Fruit fly (Drosophila melanogaster) whole organism, embryonic: ENCODE measurements around the gene nbs.
A peak's percentile ranks its signal among the peaks of the same experiment; 100 is the strongest.

ENCODE experiments used
- Blimp-1 ChIP-seq: fragments of 200-800 bp; sonication (Bioruptor generic); optimal IDR thresholded peaks from 3 replicates; lab custom pipeline; 2018; ENCODE audit warnings: missing biosample characterization, missing genetic modification characterization, mild to moderate bottlenecking, moderate library complexity, missing genetic modification reagents
- CG11398 ChIP-seq: fragments of 200-800 bp; sonication (Bioruptor generic); optimal IDR thresholded peaks from 2 replicates; lab custom pipeline; 2016; ENCODE audit warnings: missing biosample characterization, missing genetic modification characterization
- CG12104 ChIP-seq: fragments of 200-800 bp; sonication (Bioruptor generic); optimal IDR thresholded peaks from 3 replicates; lab custom pipeline; 2016; ENCODE audit warnings: missing biosample characterization, missing genetic modification characterization
- CG12391 ChIP-seq: fragments of 200-800 bp; sonication (Bioruptor generic); optimal IDR thresholded peaks from 3 replicates; lab custom pipeline; 2018; ENCODE audit warnings: missing biosample characterization, mild to moderate bottlenecking, missing genetic modification characterization, moderate library complexity
- CG13123 ChIP-seq: fragments of 200-800 bp; sonication (Bioruptor generic); optimal IDR thresholded peaks from 2 replicates; lab custom pipeline; 2016; ENCODE audit warnings: missing biosample characterization, missing genetic modification characterization
- CG13296 ChIP-seq: fragments of 200-800 bp; sonication (Bioruptor generic); optimal IDR thresholded peaks from 3 replicates; lab custom pipeline; 2018; ENCODE audit warnings: missing biosample characterization, mild to moderate bottlenecking, missing genetic modification characterization
- CG14050 ChIP-seq: fragments of 200-800 bp; sonication (Bioruptor generic); IDR thresholded peaks from 3 replicates; pipeline ENCODE4 v1.3.6; 2022; ENCODE audit warnings: missing biosample characterization, missing genetic modification characterization
- CG1602 ChIP-seq: fragments of 200-800 bp; sonication (Bioruptor generic); optimal IDR thresholded peaks from 3 replicates; lab custom pipeline; 2016; ENCODE audit warnings: missing biosample characterization, missing genetic modification characterization
- CG1647 ChIP-seq: fragments of 200-800 bp; sonication (Bioruptor generic); optimal IDR thresholded peaks from 3 replicates; lab custom pipeline; 2016; ENCODE audit warnings: missing biosample characterization, missing genetic modification characterization
- CG17361 ChIP-seq: fragments of 200-800 bp; sonication (Bioruptor generic); IDR thresholded peaks from 3 replicates; pipeline ENCODE4 v1.3.6; 2022; ENCODE audit warnings: missing biosample characterization, missing genetic modification characterization
- CG18011 ChIP-seq: fragments of 200-800 bp; sonication (Bioruptor generic); optimal IDR thresholded peaks from 2 replicates; lab custom pipeline; 2017; ENCODE audit warnings: missing biosample characterization, missing genetic modification characterization, mild to moderate bottlenecking, moderate library complexity, missing genotype
- CG18764 ChIP-seq: fragments of 200-800 bp; sonication (Bioruptor generic); optimal IDR thresholded peaks from 3 replicates; lab custom pipeline; 2016; ENCODE audit warnings: missing biosample characterization, missing genetic modification characterization
- CG2116 ChIP-seq: fragments of 200-800 bp; sonication (Bioruptor generic); optimal IDR thresholded peaks from 3 replicates; lab custom pipeline; 2018; ENCODE audit warnings: missing biosample characterization, mild to moderate bottlenecking, missing genetic modification characterization
- CG2875 ChIP-seq: fragments of 200-800 bp; sonication (Bioruptor generic); optimal IDR thresholded peaks from 2 replicates; lab custom pipeline; 2017; ENCODE audit warnings: missing biosample characterization, mild to moderate bottlenecking, missing genetic modification characterization, missing genetic modification reagents
- CG30403 ChIP-seq: fragments of 200-800 bp; sonication (Bioruptor generic); optimal IDR thresholded peaks from 3 replicates; lab custom pipeline; 2016; ENCODE audit warnings: missing biosample characterization, missing genetic modification characterization
- CG32532 ChIP-seq: fragments of 200-800 bp; sonication (Bioruptor generic); IDR thresholded peaks from 2 replicates; pipeline ENCODE4 v1.3.6; 2022; ENCODE audit warnings: missing biosample characterization, missing genetic modification characterization
- CG3407 ChIP-seq: fragments of 200-800 bp; sonication (Bioruptor generic); optimal IDR thresholded peaks from 2 replicates; lab custom pipeline; 2018; ENCODE audit warnings: missing biosample characterization, mild to moderate bottlenecking, missing genetic modification characterization
- CG4617 ChIP-seq: fragments of 200-800 bp; sonication (Bioruptor generic); optimal IDR thresholded peaks from 3 replicates; lab custom pipeline; 2016; ENCODE audit warnings: missing biosample characterization, missing genetic modification characterization, borderline replicate concordance
- CG4730 ChIP-seq: fragments of 200-800 bp; sonication (Bioruptor generic); IDR thresholded peaks from 2 replicates; pipeline ENCODE4 v1.3.6; 2022; ENCODE audit warnings: missing biosample characterization, missing genetic modification characterization
- CG4854 ChIP-seq: fragments of 200-800 bp; sonication (Bioruptor generic); optimal IDR thresholded peaks from 2 replicates; lab custom pipeline; 2016; ENCODE audit warnings: missing biosample characterization, missing genetic modification characterization, inconsistent platforms
- CG8944 ChIP-seq: fragments of 200-800 bp; sonication (Bioruptor generic); optimal IDR thresholded peaks from 3 replicates; lab custom pipeline; 2016; ENCODE audit warnings: missing biosample characterization, missing genetic modification characterization
- CG9797 ChIP-seq: fragments of 200-800 bp; sonication (Bioruptor generic); optimal IDR thresholded peaks from 3 replicates; lab custom pipeline; 2018; ENCODE audit warnings: missing biosample characterization, mild to moderate bottlenecking, missing genetic modification characterization
- CG9817 ChIP-seq: fragments of 200-800 bp; sonication (Bioruptor generic); optimal IDR thresholded peaks from 2 replicates; lab custom pipeline; 2018; ENCODE audit warnings: missing biosample characterization, mild to moderate bottlenecking, missing genetic modification characterization, moderate library complexity
- Dfd ChIP-seq, 2 experiments: fragments of >200 bp; optimal IDR thresholded peaks; 2 replicates each; lab custom pipeline; 2017; ENCODE audit warnings: missing biosample characterization in 2 of 2, missing genetic modification characterization in 2 of 2
- HLH3B ChIP-seq: fragments of 200-800 bp; sonication (Bioruptor generic); IDR thresholded peaks from 2 replicates; pipeline ENCODE4 v1.3.6; 2022; ENCODE audit warnings: missing biosample characterization, missing genetic modification characterization
- HLH4C ChIP-seq: fragments of 200-800 bp; sonication (Bioruptor generic); IDR thresholded peaks from 3 replicates; pipeline ENCODE4 v1.3.6; 2022; ENCODE audit warnings: missing biosample characterization, missing genetic modification characterization; ENCODE audit not compliant: partially characterized antibody
- Jarid2 ChIP-seq: fragments of 200-800 bp; sonication (Bioruptor generic); optimal IDR thresholded peaks from 3 replicates; lab custom pipeline; 2017; ENCODE audit warnings: mild to moderate bottlenecking, missing biosample characterization, missing genetic modification reagents, missing genetic modification characterization
- MBD-R2 ChIP-seq: fragments of 200-800 bp; sonication (Bioruptor generic); IDR thresholded peaks from 2 replicates; pipeline ENCODE4 v1.3.6; 2022; ENCODE audit warnings: missing biosample characterization, missing genetic modification characterization
- Poxn ChIP-seq: fragments of 200-800 bp; sonication (Bioruptor generic); IDR thresholded peaks from 2 replicates; pipeline ENCODE4 v1.3.6; 2022; ENCODE audit warnings: missing biosample characterization, missing genetic modification characterization
- Rfx ChIP-seq: fragments of 200-800 bp; sonication (Bioruptor generic); IDR thresholded peaks from 2 replicates; pipeline ENCODE4 v1.3.6; 2022; ENCODE audit warnings: missing biosample characterization, missing genetic modification characterization
- ara ChIP-seq: fragments of 200-800 bp; sonication (Bioruptor generic); IDR thresholded peaks from 2 replicates; pipeline ENCODE4 v1.3.6; 2022; ENCODE audit warnings: missing biosample characterization, missing genetic modification characterization
- bowl ChIP-seq: fragments of 200-800 bp; sonication (Bioruptor generic); IDR thresholded peaks from 2 replicates; pipeline ENCODE4 v1.3.6; 2022; ENCODE audit warnings: missing biosample characterization, missing genetic modification characterization
- ci ChIP-seq: fragments of 200-800 bp; sonication (Bioruptor generic); IDR thresholded peaks from 3 replicates; pipeline ENCODE4 v1.3.6; 2022; ENCODE audit warnings: missing biosample characterization, missing genetic modification characterization
- cwo ChIP-seq: fragments of 200-800 bp; sonication (Bioruptor generic); optimal IDR thresholded peaks from 3 replicates; lab custom pipeline; 2017; ENCODE audit warnings: missing biosample characterization, missing genetic modification characterization, mild to moderate bottlenecking, moderate library complexity, missing genetic modification reagents
- hb ChIP-seq: fragments of 200-800 bp; sonication (Bioruptor generic); IDR thresholded peaks from 3 replicates; pipeline ENCODE4 v1.3.6; 2022; ENCODE audit warnings: missing biosample characterization, missing genetic modification characterization; ENCODE audit not compliant: partially characterized antibody
- her ChIP-seq: fragments of 200-800 bp; sonication (Bioruptor generic); optimal IDR thresholded peaks from 2 replicates; lab custom pipeline; 2016; ENCODE audit warnings: missing biosample characterization, missing genetic modification characterization
- jing ChIP-seq: fragments of 200-800 bp; sonication (Bioruptor generic); optimal IDR thresholded peaks from 2 replicates; lab custom pipeline; 2018; ENCODE audit warnings: missing biosample characterization, mild to moderate bottlenecking, missing genetic modification characterization
- kay ChIP-seq: fragments of 200-800 bp; sonication (Bioruptor generic); optimal IDR thresholded peaks from 2 replicates; lab custom pipeline; 2016; ENCODE audit warnings: missing biosample characterization, missing genetic modification characterization
- lola ChIP-seq, 3 experiments: fragments of >200 bp in 2 of 3; fragments of 200-800 bp in 1 of 3; sonication (Bioruptor generic) in 1 of 3; optimal IDR thresholded peaks; 2 replicates each; lab custom pipeline; 2017 to 2019; ENCODE audit warnings: missing biosample characterization in 3 of 3, missing genetic modification characterization in 3 of 3, mild to moderate bottlenecking in 1 of 3, moderate library complexity in 1 of 3
- otp ChIP-seq: fragments of 200-800 bp; sonication (Bioruptor generic); IDR thresholded peaks from 3 replicates; pipeline ENCODE4, ENCODE4 v1.3.6; 2022; ENCODE audit warnings: missing biosample characterization, missing genetic modification characterization
- prd ChIP-seq, 3 experiments: fragments of >200 bp in 2 of 3; fragments of 200-800 bp in 1 of 3; sonication (Bioruptor generic) in 1 of 3; optimal IDR thresholded peaks in 2 of 3; IDR thresholded peaks in 1 of 3; 2 replicates in 2 of 3; 3 replicates in 1 of 3; pipeline versions ENCODE4 v1.3.6 to Lab custom; 2017 to 2022; ENCODE audit warnings: missing biosample characterization in 1 of 3, missing genetic modification characterization in 1 of 3
- schlank ChIP-seq: fragments of 200-800 bp; sonication (Bioruptor generic); optimal IDR thresholded peaks from 2 replicates; lab custom pipeline; 2018; ENCODE audit warnings: missing biosample characterization, mild to moderate bottlenecking, missing genetic modification characterization
- sim ChIP-seq: fragments of 200-800 bp; sonication (Bioruptor generic); IDR thresholded peaks from 2 replicates; pipeline ENCODE4 v1.3.6; 2022; ENCODE audit warnings: missing biosample characterization, missing genetic modification characterization
- slou ChIP-seq: fragments of 200-800 bp; sonication (Bioruptor generic); optimal IDR thresholded peaks from 3 replicates; lab custom pipeline; 2016; ENCODE audit warnings: missing biosample characterization, missing genetic modification characterization
- stc ChIP-seq: fragments of 200-800 bp; sonication (Bioruptor generic); IDR thresholded peaks from 2 replicates; pipeline ENCODE4 v1.3.6; 2022; ENCODE audit warnings: missing biosample characterization, missing genetic modification characterization
- tll ChIP-seq, 2 experiments: fragments of 200-800 bp in 1 of 2; fragments of >200 bp in 1 of 2; sonication (Bioruptor generic) in 1 of 2; optimal IDR thresholded peaks; 2 replicates each; lab custom pipeline; 2017 to 2019; ENCODE audit warnings: missing biosample characterization in 2 of 2, missing genetic modification characterization in 2 of 2, mild to moderate bottlenecking in 1 of 2, moderate library complexity in 1 of 2
- twi ChIP-seq: fragments of 200-800 bp; optimal IDR thresholded peaks from 2 replicates; lab custom pipeline; 2019; ENCODE audit warnings: missing biosample characterization, mild to moderate bottlenecking, missing genetic modification characterization, moderate library complexity
- wek ChIP-seq: fragments of 200-800 bp; sonication (Bioruptor generic); optimal IDR thresholded peaks from 3 replicates; lab custom pipeline; 2018; ENCODE audit warnings: missing biosample characterization, mild to moderate bottlenecking, missing genetic modification characterization, moderate library complexity

nbs gene

DNA sequence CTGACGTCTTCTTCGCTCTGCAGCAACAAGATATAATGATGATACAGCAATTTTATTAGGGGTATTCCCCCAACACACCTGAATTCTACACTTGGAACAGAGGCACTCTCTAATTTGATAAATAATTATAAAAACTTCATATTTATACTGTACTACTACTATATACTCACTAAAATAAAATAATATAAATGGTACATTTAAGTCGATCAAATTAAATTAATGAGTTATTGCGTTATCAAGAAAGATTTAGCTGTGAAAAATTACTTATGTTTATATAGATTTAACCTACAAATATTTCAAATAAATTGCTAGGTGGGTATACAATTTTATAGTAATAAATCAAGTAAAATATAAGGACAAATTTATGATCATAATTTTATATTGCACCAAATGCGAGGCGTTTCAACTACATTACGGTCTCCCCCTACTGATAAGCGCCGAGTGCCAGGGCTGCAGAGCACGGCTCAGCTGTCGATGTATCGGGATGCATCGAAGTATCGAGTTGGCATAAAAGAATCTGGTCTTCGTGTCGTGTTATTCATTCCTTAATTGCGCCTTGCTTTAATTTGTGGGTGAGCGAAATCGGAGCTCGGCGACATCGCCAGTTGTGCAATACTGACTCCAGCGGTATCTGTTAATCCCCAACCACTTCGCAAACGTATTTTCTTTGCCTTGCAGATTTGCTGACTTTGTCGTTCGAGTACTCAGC is 9.0 kb downstream of the nbs start, which contains the start of gene vsg (continued):
- TF ChIP-seq CG2116 = peak; percentile 67
- peak; percentile 15 for TF ChIP-seq CG13123 (GFP tag; lab: Kevin White, UChicago)
- TF ChIP-seq her (GFP tag; lab: Kevin White, UChicago) = peak; percentile 45
- peak; percentile 33; the same call in 1 of the 2 replicates for TF ChIP-seq ara
- peak; percentile 85 for TF ChIP-seq slou (GFP tag; lab: Kevin White, UChicago)
- TF ChIP-seq CG18764 (GFP tag; lab: Kevin White, UChicago) = peak; percentile 69
- peak; percentile 80 for TF ChIP-seq HLH4C (GFP tag; lab: Robert Waterston, UW)
- no peak for TF ChIP-seq Poxn (GFP tag; lab: Robert Waterston, UW)
- TF ChIP-seq prd (optimal IDR thresholded peaks at IDR 0.05; lab: Kevin White, UChicago) = no peak
- peak; percentile 79 for TF ChIP-seq prd (GFP tag; IDR thresholded peaks at IDR 0.05; lab: Robert Waterston, UW)
- no peak for TF ChIP-seq CG11398 (GFP tag; lab: Kevin White, UChicago)
- TF ChIP-seq Blimp-1 (GFP tag; lab: Kevin White, UChicago) = peak; percentile 69
- no peak for TF ChIP-seq bowl (GFP tag; lab: Robert Waterston, UW)
- TF ChIP-seq wek (GFP tag; lab: Kevin White, UChicago) = peak; percentile 90
- peak; percentile 19 for TF ChIP-seq schlank (tag; lab: Kevin White, UChicago)
- peak; percentile 88 for TF ChIP-seq CG30403
- TF ChIP-seq CG32532 (GFP tag; lab: Robert Waterston, UW) = peak; percentile 79
- no peak for TF ChIP-seq tll (GFP tag; optimal IDR thresholded peaks at IDR 0.05; lab: Kevin White, UChicago)
- peak; percentile 51 for TF ChIP-seq CG2875
- TF ChIP-seq CG18011 = no peak
- no peak; the same call in 1 of the 2 replicates for TF ChIP-seq MBD-R2 (GFP tag; lab: Robert Waterston, UW)
- TF ChIP-seq otp (GFP tag; lab: Robert Waterston, UW) = no peak
- no peak for TF ChIP-seq Dfd (GFP tag; optimal IDR thresholded peaks at IDR 0.05; lab: Kevin White, UChicago)
- peak; percentile 57; the same call in 1 of the 2 replicates for TF ChIP-seq CG4730 (GFP tag; lab: Robert Waterston, UW)
- peak; percentile 77 for TF ChIP-seq kay (GFP tag; lab: Kevin White, UChicago)
- TF ChIP-seq CG1647 = peak; percentile 27
- no peak for TF ChIP-seq CG8944
- TF ChIP-seq twi = peak; percentile 78
- TF ChIP-seq CG3407 = peak; percentile 60
- peak; percentile 90 for TF ChIP-seq CG4617 (GFP tag; lab: Kevin White, UChicago)
- peak; percentile 82 for TF ChIP-seq CG1602 (GFP tag; lab: Kevin White, UChicago)
- peak; percentile 48 for TF ChIP-seq cwo (GFP tag; lab: Kevin White, UChicago)
- peak; percentile 70 for TF ChIP-seq Rfx
- TF ChIP-seq CG12104 (GFP tag; lab: Kevin White, UChicago) = peak; percentile 85
- TF ChIP-seq HLH3B (GFP tag; lab: Robert Waterston, UW) = peak; percentile 61; the same call in 1 of the 2 replicates
- TF ChIP-seq stc (GFP tag; lab: Robert Waterston, UW) = peak; percentile 46; the same call in 1 of the 2 replicates
- peak; percentile 6 for TF ChIP-seq CG4854 (GFP tag; lab: Kevin White, UChicago)
- TF ChIP-seq sim (GFP tag; lab: Robert Waterston, UW) = no peak
- peak; percentile 79 for TF ChIP-seq CG13296 (GFP tag; lab: Kevin White, UChicago)
- TF ChIP-seq lola (GFP tag; optimal IDR thresholded peaks at IDR 0.05; lab: Kevin White, UChicago) = peak in 1 of 3 experiments; percentile 91
- TF ChIP-seq CG9797 = peak; percentile 54
- TF ChIP-seq CG9817 (tag; lab: Kevin White, UChicago) = peak; percentile 83
- TF ChIP-seq Jarid2 = no peak
- TF ChIP-seq CG17361 (GFP tag; lab: Robert Waterston, UW) = peak; percentile 97
- TF ChIP-seq jing (GFP tag; lab: Kevin White, UChicago) = no peak
- TF ChIP-seq CG12391 (tag; lab: Kevin White, UChicago) = peak; percentile 91
- TF ChIP-seq hb (GFP tag; lab: Robert Waterston, UW) = peak; percentile 80
- TF ChIP-seq ci (GFP tag; lab: Robert Waterston, UW) = peak; percentile 16; the same call in 2 of the 3 replicates
- no peak for TF ChIP-seq CG14050 (GFP tag; lab: Robert Waterston, UW)
